Fruit fly (Drosophila melanogaster) whole organism, embryonic: ENCODE data around the gene CG10053.

Experiments
- ATbp ChIP-seq: fragments of 200-800 bp; sonication (Bioruptor generic); optimal IDR thresholded peaks from 2 replicates; lab custom pipeline; 2017; ENCODE audit warnings: missing biosample characterization, mild to moderate bottlenecking, missing genetic modification characterization, missing genetic modification reagents
- Ada2b ChIP-seq: fragments of 200-800 bp; sonication (Bioruptor generic); IDR thresholded peaks from 2 replicates; pipeline ENCODE4 v1.3.6; 2022; ENCODE audit warnings: missing biosample characterization, missing genetic modification characterization
- BtbVII ChIP-seq: fragments of 200-800 bp; sonication (Bioruptor generic); optimal IDR thresholded peaks from 3 replicates; lab custom pipeline; 2017; ENCODE audit warnings: missing biosample characterization, mild to moderate bottlenecking, missing genetic modification characterization
- CG10543 ChIP-seq: fragments of 200-800 bp; sonication (Bioruptor generic); optimal IDR thresholded peaks from 3 replicates; lab custom pipeline; 2017; ENCODE audit warnings: missing biosample characterization, mild to moderate bottlenecking, missing genetic modification characterization, moderate library complexity
- CG11695 ChIP-seq: fragments of 200-800 bp; sonication (Bioruptor generic); IDR thresholded peaks from 3 replicates; pipeline ENCODE4 v1.3.6; 2022; ENCODE audit warnings: missing biosample characterization, missing genetic modification characterization
- CG12769 ChIP-seq: fragments of 200-800 bp; sonication (Bioruptor generic); optimal IDR thresholded peaks from 2 replicates; lab custom pipeline; 2019; ENCODE audit warnings: missing biosample characterization, mild to moderate bottlenecking, missing genetic modification characterization, moderate library complexity
- CG13123 ChIP-seq: fragments of 200-800 bp; sonication (Bioruptor generic); optimal IDR thresholded peaks from 2 replicates; lab custom pipeline; 2016; ENCODE audit warnings: missing biosample characterization, missing genetic modification characterization
- CG13287 ChIP-seq: fragments of 200-800 bp; sonication (Bioruptor generic); IDR thresholded peaks from 2 replicates; pipeline ENCODE4 v1.3.6; 2022; ENCODE audit warnings: missing biosample characterization, missing genetic modification characterization; ENCODE audit not compliant: partially characterized antibody
- CG13894 ChIP-seq: fragments of 200-800 bp; sonication (Bioruptor generic); optimal IDR thresholded peaks from 3 replicates; lab custom pipeline; 2018; ENCODE audit warnings: missing biosample characterization, mild to moderate bottlenecking, missing genetic modification characterization, moderate library complexity
- CG1602 ChIP-seq: fragments of 200-800 bp; sonication (Bioruptor generic); optimal IDR thresholded peaks from 3 replicates; lab custom pipeline; 2016; ENCODE audit warnings: missing biosample characterization, missing genetic modification characterization
- CG17568 ChIP-seq: fragments of 200-800 bp; sonication (Bioruptor generic); optimal IDR thresholded peaks from 2 replicates; lab custom pipeline; 2018; ENCODE audit warnings: missing biosample characterization, mild to moderate bottlenecking, missing genetic modification characterization, moderate library complexity
- CG17829 ChIP-seq: fragments of 200-800 bp; optimal IDR thresholded peaks from 2 replicates; lab custom pipeline; 2019; ENCODE audit warnings: missing biosample characterization, mild to moderate bottlenecking, missing genetic modification characterization, moderate library complexity
- CG18619 ChIP-seq: fragments of 200-800 bp; sonication (Bioruptor generic); optimal IDR thresholded peaks from 3 replicates; lab custom pipeline; 2017; ENCODE audit warnings: missing biosample characterization, mild to moderate bottlenecking, missing genetic modification characterization
- CG2875 ChIP-seq: fragments of 200-800 bp; sonication (Bioruptor generic); optimal IDR thresholded peaks from 2 replicates; lab custom pipeline; 2017; ENCODE audit warnings: missing biosample characterization, mild to moderate bottlenecking, missing genetic modification characterization, missing genetic modification reagents
- CG30431 ChIP-seq: fragments of 200-800 bp; sonication (Bioruptor generic); optimal IDR thresholded peaks from 2 replicates; lab custom pipeline; 2017; ENCODE audit warnings: missing biosample characterization, missing genetic modification characterization
- CG6175 ChIP-seq: fragments of 200-800 bp; sonication (Bioruptor generic); IDR thresholded peaks from 3 replicates; pipeline ENCODE4 v1.3.6; 2022; ENCODE audit warnings: missing biosample characterization, missing genetic modification characterization
- CG7372 ChIP-seq: fragments of 200-800 bp; sonication (Bioruptor generic); IDR thresholded peaks from 2 replicates; pipeline ENCODE4 v1.3.6; 2022; ENCODE audit warnings: missing biosample characterization, missing genetic modification characterization
- CG8944 ChIP-seq: fragments of 200-800 bp; sonication (Bioruptor generic); optimal IDR thresholded peaks from 3 replicates; lab custom pipeline; 2016; ENCODE audit warnings: missing biosample characterization, missing genetic modification characterization
- Camta ChIP-seq: fragments of 200-800 bp; sonication (Bioruptor generic); optimal IDR thresholded peaks from 2 replicates; lab custom pipeline; 2016; ENCODE audit warnings: missing biosample characterization, missing genetic modification characterization
- CoRest ChIP-seq: fragments of 200-800 bp; sonication (Bioruptor generic); optimal IDR thresholded peaks from 3 replicates; lab custom pipeline; 2018; ENCODE audit warnings: missing biosample characterization, mild to moderate bottlenecking, missing genetic modification characterization, moderate library complexity
- Deaf1 ChIP-seq: fragments of 200-800 bp; optimal IDR thresholded peaks from 3 replicates; lab custom pipeline; 2019; ENCODE audit warnings: missing biosample characterization, mild to moderate bottlenecking, missing genetic modification characterization, moderate library complexity
- E2f1 ChIP-seq: fragments of 200-800 bp; sonication (Bioruptor generic); IDR thresholded peaks from 2 replicates; pipeline ENCODE4 v1.3.6; 2022; ENCODE audit warnings: missing biosample characterization, missing genetic modification characterization
- Med ChIP-seq: fragments of 200-800 bp; sonication (Bioruptor generic); peaks from one replicate; lab custom pipeline; 2016; ENCODE audit warnings: missing biosample characterization, missing genetic modification characterization, mild to moderate bottlenecking, inconsistent platforms, moderate library complexity
- Myb ChIP-seq: fragments of 200-800 bp; sonication (Bioruptor generic); optimal IDR thresholded peaks from 2 replicates; lab custom pipeline; 2016; ENCODE audit warnings: missing biosample characterization, missing genetic modification characterization
- Poxn ChIP-seq: fragments of 200-800 bp; sonication (Bioruptor generic); IDR thresholded peaks from 2 replicates; pipeline ENCODE4 v1.3.6; 2022; ENCODE audit warnings: missing biosample characterization, missing genetic modification characterization
- Stat92E ChIP-seq, 3 experiments: fragments of >200 bp in 2 of 3; fragments of 200-800 bp in 1 of 3; sonication (Bioruptor generic) in 1 of 3; optimal IDR thresholded peaks; 2 replicates each; lab custom pipeline; 2017 to 2019; ENCODE audit warnings: missing biosample characterization in 3 of 3, missing genetic modification characterization in 3 of 3, mild to moderate bottlenecking in 1 of 3, moderate library complexity in 1 of 3
- Trl ChIP-seq, 3 experiments: fragments of >200 bp in 2 of 3; fragments of 200-800 bp in 1 of 3; sonication (Bioruptor generic) in 1 of 3; optimal IDR thresholded peaks; 2 replicates in 1 of 3; 3 replicates in 2 of 3; lab custom pipeline; 2016 to 2017; ENCODE audit warnings: missing biosample characterization in 1 of 3, missing genetic modification characterization in 1 of 3
- Usf ChIP-seq: fragments of 200-800 bp; sonication (Bioruptor generic); optimal IDR thresholded peaks from 2 replicates; lab custom pipeline; 2017; ENCODE audit warnings: missing genotype, missing biosample characterization, missing genetic modification characterization
- aop ChIP-seq: fragments of 200-800 bp; sonication (Bioruptor generic); IDR thresholded peaks from 2 replicates; pipeline ENCODE4 v1.3.6; 2022; ENCODE audit warnings: missing biosample characterization, missing genetic modification characterization
- btn ChIP-seq: fragments of 200-800 bp; sonication (Bioruptor generic); optimal IDR thresholded peaks from 2 replicates; lab custom pipeline; 2016; ENCODE audit warnings: missing biosample characterization, missing genetic modification characterization
- croc ChIP-seq: fragments of 200-800 bp; sonication (Bioruptor generic); conservative IDR thresholded peaks from 3 replicates; pipeline ENCODE4 v1.3.6; 2022; ENCODE audit warnings: missing biosample characterization, missing genetic modification characterization
- crp ChIP-seq, 2 experiments: fragments of 200-800 bp; sonication (Bioruptor generic); optimal IDR thresholded peaks; 2 replicates in 1 of 2; 3 replicates in 1 of 2; lab custom pipeline; 2017; ENCODE audit warnings: missing biosample characterization in 2 of 2, missing genetic modification characterization in 2 of 2, mild to moderate bottlenecking in 1 of 2, moderate library complexity in 1 of 2
- mld ChIP-seq: fragments of 200-800 bp; sonication (Bioruptor generic); IDR thresholded peaks from 3 replicates; pipeline ENCODE4 v1.3.6; 2022; ENCODE audit warnings: missing biosample characterization, missing genetic modification characterization; ENCODE audit not compliant: partially characterized antibody
- org-1 ChIP-seq: fragments of 200-800 bp; sonication (Bioruptor generic); optimal IDR thresholded peaks from 2 replicates; lab custom pipeline; 2017; ENCODE audit warnings: missing biosample characterization, missing genetic modification characterization
- ranshi ChIP-seq: fragments of 200-800 bp; sonication (Bioruptor generic); IDR thresholded peaks from 2 replicates; pipeline ENCODE4 v1.3.6; 2022; ENCODE audit warnings: missing biosample characterization, missing genetic modification characterization
- sim ChIP-seq: fragments of 200-800 bp; sonication (Bioruptor generic); IDR thresholded peaks from 2 replicates; pipeline ENCODE4 v1.3.6; 2022; ENCODE audit warnings: missing biosample characterization, missing genetic modification characterization
- sima ChIP-seq: fragments of 200-800 bp; sonication (Bioruptor generic); optimal IDR thresholded peaks from 2 replicates; lab custom pipeline; 2016; ENCODE audit warnings: missing biosample characterization, missing genetic modification characterization
- sr ChIP-seq: fragments of 200-800 bp; sonication (Bioruptor generic); IDR thresholded peaks from 3 replicates; pipeline ENCODE4 v1.3.6; 2022; ENCODE audit warnings: missing biosample characterization, missing genetic modification characterization
- stwl ChIP-seq: fragments of 200-800 bp; sonication (Bioruptor generic); optimal IDR thresholded peaks from 3 replicates; lab custom pipeline; 2018; ENCODE audit warnings: missing biosample characterization, mild to moderate bottlenecking, missing genetic modification characterization, moderate library complexity
- sug ChIP-seq: fragments of 200-800 bp; optimal IDR thresholded peaks from 2 replicates; lab custom pipeline; 2019; ENCODE audit warnings: missing biosample characterization, mild to moderate bottlenecking, missing genetic modification characterization, moderate library complexity
- tx ChIP-seq: fragments of 200-800 bp; sonication (Bioruptor generic); optimal IDR thresholded peaks from 2 replicates; lab custom pipeline; 2016; ENCODE audit warnings: missing biosample characterization, missing genetic modification characterization

Gene CG10053

dm6 chr3R:7223972-7224464 lies 22.9 kb upstream of the CG10053 start, which contains the start of gene thw:
Gene thw (plus strand): TSS chr3R:7224414.
- TF ChIP-seq Med (GFP tag; lab: Kevin White, UChicago) (no peak), CoRest (no peak), Poxn (GFP tag; lab: Robert Waterston, UW) (no peak), CG17829 (tag; lab: Kevin White, UChicago) (no peak), sug (tag; lab: Kevin White, UChicago) (no peak), Camta (GFP tag; lab: Kevin White, UChicago) (no peak), btn (GFP tag; lab: Kevin White, UChicago) (no peak), BtbVII (GFP tag; lab: Kevin White, UChicago) (no peak), CG12769 (peak; percentile 73), CG17568 (GFP tag; lab: Kevin White, UChicago) (no peak), CG18619 (no peak), CG1602 (GFP tag; lab: Kevin White, UChicago) (no peak), Ada2b (GFP tag; lab: Robert Waterston, UW) (no peak), crp (GFP tag; optimal IDR thresholded peaks at IDR 0.05; lab: Kevin White, UChicago) (peak in 1 of 2 experiments; percentile 64), sim (no peak), CG10543 (peak; percentile 5), stwl (tag; lab: Kevin White, UChicago) (no peak), CG6175 (GFP tag; lab: Robert Waterston, UW) (0 out of 3 replicates have a peak, but pooled peaks have one; percentile 24), CG13894 (tag; lab: Kevin White, UChicago) (no peak), CG30431 (GFP tag; lab: Kevin White, UChicago) (no peak), mld (GFP tag; lab: Robert Waterston, UW) (0 out of 3 replicates have a peak, but pooled peaks have one; percentile 15), ATbp (GFP tag; lab: Kevin White, UChicago) (peak; percentile 38), croc (GFP tag; lab: Robert Waterston, UW) (no peak), CG13287 (GFP tag; lab: Robert Waterston, UW) (peak; percentile 16; the same call in 1 of the 2 replicates), E2f1 (GFP tag; lab: Robert Waterston, UW) (no peak), Trl (optimal IDR thresholded peaks at IDR 0.05; lab: Kevin White, UChicago) (peak; percentile 11 to 13), Trl (GFP tag; optimal IDR thresholded peaks at IDR 0.05; lab: Kevin White, UChicago) (no peak), aop (GFP tag; lab: Robert Waterston, UW) (no peak), Myb (GFP tag; lab: Kevin White, UChicago) (no peak), Deaf1 (tag; lab: Kevin White, UChicago) (peak; percentile 94), CG11695 (no peak), CG8944 (GFP tag; lab: Kevin White, UChicago) (no peak), tx (GFP tag; lab: Kevin White, UChicago) (no peak), ranshi (GFP tag; lab: Robert Waterston, UW) (no peak), Usf (no peak), Stat92E (GFP tag; optimal IDR thresholded peaks at IDR 0.05; lab: Kevin White, UChicago) (no peak), CG2875 (GFP tag; lab: Kevin White, UChicago) (no peak), org-1 (GFP tag; lab: Kevin White, UChicago) (no peak), sima (GFP tag; lab: Kevin White, UChicago) (no peak), sr (GFP tag; lab: Robert Waterston, UW) (no peak)

DNA sequence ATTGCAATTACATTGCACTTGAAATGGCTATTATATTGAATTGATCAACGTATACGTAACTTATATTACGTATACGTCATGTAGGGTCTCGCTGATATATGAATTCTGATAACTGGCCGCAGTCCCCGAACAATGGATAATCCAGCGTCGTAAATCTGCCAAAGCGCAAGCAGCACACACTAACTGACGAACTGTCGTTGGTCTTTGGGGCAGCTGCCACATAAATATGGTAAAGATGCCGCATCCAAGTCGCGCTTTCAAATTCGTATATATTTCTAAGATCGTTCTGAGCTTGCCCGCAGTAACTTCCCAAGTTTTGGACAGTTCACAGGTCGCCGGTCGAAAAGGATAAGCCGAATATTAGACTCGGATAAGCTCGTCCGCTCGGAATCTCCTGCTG lies 5.4 kb upstream of the CG10053 start, which contains the start of gene CG14607:
CG14607 (plus strand) TSS at position 301 of the 400 bp plus-strand sequence.
- TF ChIP-seq CG7372 (peak; percentile 56), CG13123 (GFP tag; lab: Kevin White, UChicago) (no peak)
- TF ChIP-seq, all 482 proteins: peak for 1
